Worm (Caenorhabditis elegans): ENCODE data around the gene Y64G10A.1.

DNA sequence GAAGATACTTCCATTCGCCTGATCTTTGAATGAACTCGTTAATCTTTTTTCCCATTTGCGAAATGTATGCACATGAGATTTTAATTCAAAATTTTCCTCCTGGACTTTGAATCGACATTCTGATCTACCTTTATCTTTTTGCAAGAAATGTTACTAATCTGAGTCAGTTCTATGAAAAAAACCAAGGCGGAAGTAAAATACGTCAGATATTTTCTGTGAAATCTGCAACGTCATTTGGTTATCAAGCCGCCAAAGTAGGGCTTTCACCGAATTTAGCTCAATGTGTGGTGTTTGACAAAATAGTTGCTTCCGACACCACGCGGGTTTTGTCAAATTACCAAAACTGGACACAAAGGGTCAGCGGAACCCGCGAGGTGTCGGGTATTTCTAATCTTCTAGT, 36.0 kb upstream of the Y64G10A.1 start:
- no peak for TF ChIP-seq nhr-77 (tag; optimal IDR thresholded peaks at IDR 0.05)
- no peak for TF ChIP-seq lin-38 (GFP tag; IDR thresholded peaks at IDR 0.05)
- TF ChIP-seq ama-1 (optimal IDR thresholded peaks at IDR 0.05): no peak
- no peak for TF ChIP-seq lin-13 (GFP tag; optimal IDR thresholded peaks at IDR 0.05)
- TF ChIP-seq fkh-10 (GFP tag; optimal IDR thresholded peaks at IDR 0.05): no peak
- TF ChIP-seq daf-12 (tag; optimal IDR thresholded peaks at IDR 0.05): no peak
- TF ChIP-seq ces-1 (GFP tag; optimal IDR thresholded peaks at IDR 0.05): no peak
- TF ChIP-seq dpl-1 (GFP tag; optimal IDR thresholded peaks at IDR 0.05): no peak
- TF ChIP-seq ZK546.5 (tag; optimal IDR thresholded peaks at IDR 0.05): no peak
- TF ChIP-seq mdl-1 (tag; optimal IDR thresholded peaks at IDR 0.05): no peak
- TF ChIP-seq jun-1 (tag; optimal IDR thresholded peaks at IDR 0.05): no peak
- TF ChIP-seq nhr-11 (tag; optimal IDR thresholded peaks at IDR 0.05): no peak
- no peak for TF ChIP-seq unc-39 (tag; optimal IDR thresholded peaks at IDR 0.05)
